Worm (Caenorhabditis elegans) whole organism, L4/young adult: ENCODE measurements around the gene osm-7.

Experiments used
- W03F9.2 ChIP-seq: fragments of 150-350 bp; optimal IDR thresholded peaks from 2 replicates; lab custom pipeline; 2014; ENCODE audit warnings: missing biosample characterization, missing genetic modification characterization
- dao-5 ChIP-seq: sonication (generic microtip); optimal IDR thresholded peaks from 2 replicates; lab custom pipeline; 2016; ENCODE audit warnings: missing genotype, missing genetic modification characterization, moderate library complexity, missing compliant biosample characterization
- him-1 ChIP-seq: sonication (generic microtip); optimal IDR thresholded peaks from 2 replicates; lab custom pipeline; 2016; ENCODE audit warnings: missing genotype, missing genetic modification reagents, missing genetic modification characterization, missing compliant biosample characterization

Gene osm-7

ce11 chrIII:13548982-13549381 lies 27.0 kb upstream of the osm-7 start, which contains the start of gene mmad-1:
mmad-1 (minus strand) TSS chrIII:13549005.
- TF ChIP-seq W03F9.2 = peak; percentile 40
- TF ChIP-seq him-1 (tag; lab: Kevin White, UChicago) = no peak
- no peak for TF ChIP-seq dao-5 (tag; lab: Kevin White, UChicago)

DNA sequence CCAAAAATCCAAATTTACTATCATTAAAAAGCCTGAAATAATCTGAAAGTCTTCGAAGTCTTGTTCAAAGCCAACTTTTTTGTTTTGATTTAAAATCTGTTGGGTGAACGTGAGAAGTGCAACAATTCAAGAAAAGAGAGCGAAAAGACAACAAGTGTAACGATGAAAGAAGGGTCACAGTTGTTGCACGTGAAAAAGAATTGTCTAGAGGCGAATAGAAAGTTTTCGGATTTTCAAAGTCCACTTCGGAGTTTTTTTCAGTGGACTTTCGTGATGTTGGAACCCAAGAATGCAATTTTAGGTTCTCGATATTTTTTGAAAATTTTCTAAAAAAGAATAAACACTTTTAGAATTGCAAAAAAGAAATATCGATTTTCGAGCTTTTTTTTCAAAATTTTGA lies 26.0 kb upstream of the osm-7 start:
- TF ChIP-seq dao-5 (tag; lab: Kevin White, UChicago) (no peak), him-1 (tag; lab: Kevin White, UChicago) (no peak), W03F9.2 (no peak)

DNA sequence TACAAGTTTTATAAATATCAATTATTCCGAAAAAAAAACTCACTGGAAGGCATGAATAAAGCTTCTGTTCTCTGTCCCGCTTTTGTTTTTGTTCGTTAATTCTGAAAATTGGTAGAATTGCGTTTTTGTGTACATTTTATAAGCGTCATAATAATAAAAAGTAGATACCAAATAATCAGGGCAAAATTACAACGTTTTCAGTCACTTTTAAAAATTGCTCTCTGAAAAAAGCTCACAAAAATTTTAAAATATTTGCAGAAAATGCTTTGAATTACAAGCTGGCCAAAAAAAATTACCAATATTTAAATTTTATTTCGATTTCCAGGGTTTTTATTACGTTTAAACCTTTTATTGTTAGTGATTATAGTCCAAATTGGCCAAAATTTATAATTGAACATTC lies 20.7 kb upstream of the osm-7 start, which contains the start of gene scav-2:
Gene scav-2, minus strand, starts transcription at position 101 of the 400 bp plus-strand sequence.
- TF ChIP-seq W03F9.2 = no peak
- no peak for TF ChIP-seq him-1 (tag; lab: Kevin White, UChicago)
- no peak for TF ChIP-seq dao-5 (tag; lab: Kevin White, UChicago)

- TF ChIP-seq W03F9.2 = no peak
- TF ChIP-seq him-1 (tag; lab: Kevin White, UChicago) = no peak
- TF ChIP-seq dao-5 (tag; lab: Kevin White, UChicago) = no peak
These were observed 19.9 kb upstream of the osm-7 start for ce11 chrIII:13556039-13556438.

ce11 chrIII:13560715-13561114 lies 15.3 kb upstream of the osm-7 start:
- TF ChIP-seq W03F9.2 (no peak), dao-5 (tag; lab: Kevin White, UChicago) (no peak), him-1 (tag; lab: Kevin White, UChicago) (no peak)

ce11 chrIII:13561233-13561632 lies 14.7 kb upstream of the osm-7 start:
- no peak for TF ChIP-seq W03F9.2
- TF ChIP-seq dao-5 (tag; lab: Kevin White, UChicago) = no peak
- TF ChIP-seq him-1 (tag; lab: Kevin White, UChicago) = no peak

DNA sequence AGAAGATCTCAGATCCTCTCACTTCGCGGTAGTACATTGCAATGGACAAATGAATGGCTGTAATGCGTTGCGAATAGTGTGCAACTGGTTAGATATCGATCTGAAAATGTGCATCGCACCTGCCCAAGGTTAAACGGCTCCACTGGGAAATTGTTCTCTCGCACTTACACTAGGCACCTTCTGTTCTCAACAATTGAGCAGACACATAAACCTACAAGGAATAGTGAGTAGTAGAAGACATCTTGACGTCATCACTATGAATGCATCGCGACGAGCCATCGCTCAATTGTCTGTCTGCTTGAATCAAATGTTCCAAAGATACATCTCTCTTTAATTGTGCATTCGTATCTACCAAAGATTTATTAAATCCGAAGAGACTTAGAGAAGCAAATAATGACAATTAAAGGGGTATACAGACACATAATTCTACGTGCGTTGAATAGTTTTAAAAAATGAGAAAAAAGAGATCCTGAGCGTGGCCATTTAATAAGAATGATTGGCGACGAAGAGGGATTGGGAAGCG lies 12.9 kb upstream of the osm-7 start, which contains the start of gene T05D4.2:
Gene T05D4.2, minus strand, starts transcription at position 83 of the 523 bp plus-strand sequence.
- no peak for TF ChIP-seq him-1 (tag; lab: Kevin White, UChicago)
- TF ChIP-seq dao-5 (tag; lab: Kevin White, UChicago) = no peak
- no peak for TF ChIP-seq W03F9.2

DNA sequence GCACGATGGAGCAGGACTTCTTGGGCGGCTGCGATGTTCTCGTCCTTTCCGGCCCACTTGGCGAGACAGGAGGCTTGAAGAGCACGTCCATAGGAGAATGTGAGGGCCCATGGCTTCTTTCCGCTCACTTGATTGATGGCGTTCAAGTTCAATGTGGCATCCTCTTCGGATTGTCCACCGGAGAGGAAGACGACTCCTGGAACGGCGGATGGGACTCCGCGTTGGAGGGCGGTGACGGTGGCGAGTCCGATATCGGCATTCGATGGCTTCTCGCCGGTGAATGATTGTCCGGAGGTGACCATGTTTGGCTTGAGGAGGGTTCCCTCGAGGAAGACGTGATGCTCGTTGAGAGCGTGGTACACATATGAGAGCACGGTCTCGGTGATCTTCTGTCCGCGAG lies 12.4 kb upstream of the osm-7 start:
- no peak for TF ChIP-seq dao-5 (tag; lab: Kevin White, UChicago)
- TF ChIP-seq W03F9.2 = no peak
- TF ChIP-seq him-1 (tag; lab: Kevin White, UChicago) = no peak

- no peak for TF ChIP-seq W03F9.2
- TF ChIP-seq him-1 (tag; lab: Kevin White, UChicago) = peak; percentile 45
These were observed 11.1 kb upstream of the osm-7 start, which contains the start of gene aldo-1 for ce11 chrIII:13564929-13565328. aldo-1 (minus strand) TSS chrIII:13564937.

ce11 chrIII:13565972-13566371 lies 10.0 kb upstream of the osm-7 start:
- TF ChIP-seq W03F9.2 (no peak), him-1 (tag; lab: Kevin White, UChicago) (no peak), dao-5 (tag; lab: Kevin White, UChicago) (no peak)

ce11 chrIII:13570347-13570746 lies 5.6 kb upstream of the osm-7 start, which contains the start of gene exc-12:
exc-12 (minus strand) TSS chrIII:13570447.
- no peak for TF ChIP-seq dao-5 (tag; lab: Kevin White, UChicago)
- TF ChIP-seq him-1 (tag; lab: Kevin White, UChicago) = no peak
- TF ChIP-seq W03F9.2 = no peak

ce11 chrIII:13580076-13580475 lies 4.1 kb downstream of the osm-7 start:
- TF ChIP-seq him-1 (tag; lab: Kevin White, UChicago) (no peak), W03F9.2 (no peak), dao-5 (tag; lab: Kevin White, UChicago) (no peak)

DNA sequence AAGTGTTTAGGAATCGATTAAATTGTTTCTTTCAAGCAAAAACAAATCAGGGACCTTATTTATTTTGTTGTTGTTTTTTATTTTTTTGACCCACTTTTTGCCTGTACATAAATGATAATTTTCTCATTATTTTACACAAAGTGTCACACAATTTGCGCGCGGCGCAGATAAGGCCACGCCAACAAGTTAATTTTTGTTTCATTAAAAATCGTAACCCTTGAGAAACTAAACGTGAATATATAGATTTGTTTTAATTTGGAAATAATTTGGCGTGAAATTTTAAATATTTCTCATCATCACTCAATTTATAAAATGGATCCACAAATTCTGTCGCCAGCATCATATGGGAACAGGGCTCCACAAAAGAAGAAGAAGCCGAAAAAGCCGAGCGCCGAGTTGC lies 4.6 kb downstream of the osm-7 start, which contains the start of gene T05D4.5:
Gene T05D4.5, plus strand, starts transcription at position 301 of the 400 bp plus-strand sequence.
- TF ChIP-seq W03F9.2 (no peak), him-1 (tag; lab: Kevin White, UChicago) (no peak), dao-5 (tag; lab: Kevin White, UChicago) (no peak)

DNA sequence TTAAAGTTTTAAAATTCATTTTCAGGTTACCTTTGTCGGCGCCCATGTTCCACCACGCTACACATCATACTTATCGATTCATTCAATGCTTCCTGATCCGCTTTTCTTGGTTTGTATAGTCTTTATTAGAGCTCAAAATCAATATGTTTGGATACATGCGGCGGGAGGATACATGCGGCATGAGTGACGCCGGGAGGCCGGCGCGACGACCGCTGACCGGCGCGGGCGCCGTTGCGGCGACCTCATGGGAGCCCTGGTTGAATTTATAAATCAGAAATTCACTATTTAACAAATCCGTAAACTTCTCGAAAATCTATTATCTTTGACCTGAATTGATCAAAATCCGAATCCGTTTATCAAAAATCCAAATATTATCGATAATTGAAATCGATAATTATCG lies 5.7 kb downstream of the osm-7 start:
- no peak for TF ChIP-seq W03F9.2
- no peak for TF ChIP-seq dao-5 (tag; lab: Kevin White, UChicago)
- TF ChIP-seq him-1 (tag; lab: Kevin White, UChicago) = no peak

ce11 chrIII:13600254-13600653 lies 24.3 kb downstream of the osm-7 start:
- TF ChIP-seq dao-5 (tag; lab: Kevin White, UChicago) (no peak), him-1 (tag; lab: Kevin White, UChicago) (no peak), W03F9.2 (no peak)
